Fruit fly (Drosophila melanogaster) whole organism, adult: ENCODE data around the gene TTLL3B.

ENCODE experiments used
- CG11617 ChIP-seq: fragments of 200-800 bp; sonication (Bioruptor generic); optimal IDR thresholded peaks from 2 replicates; lab custom pipeline; 2017; ENCODE audit warnings: mild to moderate bottlenecking, missing biosample characterization, missing genetic modification reagents, missing genetic modification characterization
- CG12768 ChIP-seq: fragments of 200-800 bp; sonication (Bioruptor generic); optimal IDR thresholded peaks from 2 replicates; lab custom pipeline; 2017; ENCODE audit warnings: missing biosample characterization, missing genetic modification characterization, mild to moderate bottlenecking, moderate library complexity, missing genetic modification reagents
- CG14711 ChIP-seq: fragments of 200-800 bp; sonication (Bioruptor generic); optimal IDR thresholded peaks from 2 replicates; lab custom pipeline; 2018; ENCODE audit warnings: missing biosample characterization, mild to moderate bottlenecking, missing genetic modification characterization, moderate library complexity
- CG5204 ChIP-seq: fragments of 200-800 bp; sonication (Bioruptor generic); optimal IDR thresholded peaks from 2 replicates; lab custom pipeline; 2016; ENCODE audit warnings: missing biosample characterization, missing genetic modification characterization
- CG7101 ChIP-seq: fragments of 200-800 bp; sonication (Bioruptor generic); optimal IDR thresholded peaks from 2 replicates; lab custom pipeline; 2018; ENCODE audit warnings: missing biosample characterization, mild to moderate bottlenecking, missing genetic modification characterization, moderate library complexity
- Clk ChIP-seq: fragments of 200-800 bp; sonication (Bioruptor generic); optimal IDR thresholded peaks from 2 replicates; lab custom pipeline; 2017; ENCODE audit warnings: missing biosample characterization, missing genetic modification characterization
- Crg-1 ChIP-seq: fragments of 200-800 bp; sonication (Bioruptor generic); optimal IDR thresholded peaks from 2 replicates; lab custom pipeline; 2016; ENCODE audit warnings: missing biosample characterization, missing genetic modification characterization
- Hr96 ChIP-seq: fragments of 200-800 bp; sonication (Bioruptor generic); optimal IDR thresholded peaks from 2 replicates; lab custom pipeline; 2016; ENCODE audit warnings: missing biosample characterization, missing genetic modification characterization
- cnc ChIP-seq, 2 experiments: fragments of >200 bp; optimal IDR thresholded peaks; 2 replicates each; lab custom pipeline; 2017
- kay ChIP-seq: fragments of 200-800 bp; sonication (Bioruptor generic); peaks from one replicate; lab custom pipeline; 2016; ENCODE audit warnings: missing biosample characterization, missing genetic modification characterization, borderline replicate concordance
- pad ChIP-seq: fragments of 200-800 bp; sonication (Bioruptor generic); optimal IDR thresholded peaks from 3 replicates; lab custom pipeline; 2017; ENCODE audit warnings: missing biosample characterization, missing genetic modification characterization, mild to moderate bottlenecking, moderate library complexity, missing genetic modification reagents
- tj ChIP-seq: fragments of 200-800 bp; sonication (Bioruptor generic); optimal IDR thresholded peaks from 3 replicates; lab custom pipeline; 2017; ENCODE audit warnings: missing biosample characterization, mild to moderate bottlenecking, missing genetic modification characterization, moderate library complexity
- toe ChIP-seq: fragments of 200-800 bp; sonication (Bioruptor generic); optimal IDR thresholded peaks from 2 replicates; lab custom pipeline; 2016; ENCODE audit warnings: missing biosample characterization, missing genetic modification characterization

- TF ChIP-seq Crg-1 (GFP tag; lab: Kevin White, UChicago) (peak; percentile 48), cnc (optimal IDR thresholded peaks at IDR 0.05; lab: Kevin White, UChicago) (no peak), Clk (peak; percentile 58), toe (GFP tag; lab: Kevin White, UChicago) (no peak), CG7101 (tag; lab: Kevin White, UChicago) (peak; percentile 73), pad (GFP tag; lab: Kevin White, UChicago) (peak; percentile 67), CG14711 (tag; lab: Kevin White, UChicago) (peak; percentile 60), kay (GFP tag; lab: Kevin White, UChicago) (no peak), Hr96 (GFP tag; lab: Kevin White, UChicago) (peak; percentile 73), CG5204 (peak; percentile 81), CG12768 (peak; percentile 75), CG11617 (GFP tag; lab: Kevin White, UChicago) (peak; percentile 83), tj (peak; percentile 49)
Measured at dm6 chr2L:6683992-6684882, 48.4 kb upstream of the TTLL3B start, which contains the start of gene Nhe3.
